Worm (Caenorhabditis elegans) whole organism, midembryonic: ENCODE data around the gene Y43F8B.24.

ENCODE experiments used
- T22C8.4 ChIP-seq: fragments of 200-800 bp; sonication (Bioruptor generic); IDR thresholded peaks from 2 replicates; pipeline ENCODE4 v1.3.6; 2022; ENCODE audit warnings: missing genetic modification characterization, missing compliant biosample characterization
- cog-1 ChIP-seq: sonication (generic microtip); optimal IDR thresholded peaks from 2 replicates; lab custom pipeline; 2016; ENCODE audit warnings: missing genetic modification characterization, missing compliant biosample characterization
- flt-1 ChIP-seq: fragments of 200-800 bp; sonication (Bioruptor generic); IDR thresholded peaks from 2 replicates; pipeline ENCODE4 v1.3.6; 2022; ENCODE audit warnings: missing genetic modification characterization, missing compliant biosample characterization
- klf-2 ChIP-seq: fragments of 200-800 bp; sonication (Bioruptor generic); conservative IDR thresholded peaks from 2 replicates; pipeline ENCODE4 v1.3.6; 2022; ENCODE audit warnings: missing genetic modification reagents, missing genetic modification characterization, missing compliant biosample characterization
- med-1 ChIP-seq: sonication (generic microtip); optimal IDR thresholded peaks from 2 replicates; lab custom pipeline; 2017; ENCODE audit warnings: missing genetic modification characterization, mild to moderate bottlenecking, missing compliant biosample characterization, antibody characterized with exemption, missing genetic modification reagents; ENCODE audit not compliant: insufficient read depth
- ref-1 ChIP-seq: fragments of 200-800 bp; sonication (Bioruptor generic); conservative IDR thresholded peaks from 2 replicates; pipeline ENCODE4 v1.3.6; 2022; ENCODE audit warnings: missing genetic modification reagents, missing genetic modification characterization, missing compliant biosample characterization
- tab-1 ChIP-seq: fragments of 200-800 bp; sonication (Bioruptor generic); IDR thresholded peaks from 2 replicates; pipeline ENCODE4 v1.3.6; 2022; ENCODE audit warnings: missing genetic modification characterization, missing compliant biosample characterization
- ztf-23 ChIP-seq: fragments of 200-800 bp; sonication (Bioruptor generic); IDR thresholded peaks from 2 replicates; pipeline ENCODE4 v1.3.6; 2022; ENCODE audit warnings: missing genetic modification reagents, missing genetic modification characterization, missing compliant biosample characterization
- ztf-29 ChIP-seq: fragments of 200-800 bp; sonication (Bioruptor generic); IDR thresholded peaks from 2 replicates; pipeline ENCODE4 v1.3.6; 2022; ENCODE audit warnings: missing genetic modification reagents, missing genetic modification characterization, missing compliant biosample characterization

The Y43F8B.24 gene

ce11 chrV:19431036-19431435 lies 26.2 kb upstream of the Y43F8B.24 start, which contains the start of gene srw-85:
TSS of gene srw-85 (minus strand) at chrV:19431136.
- TF ChIP-seq ref-1 (GFP tag; lab: Robert Waterston, UW): no peak

ce11 chrV:19432030-19432429 lies 25.2 kb upstream of the Y43F8B.24 start:
- TF ChIP-seq ref-1 (GFP tag; lab: Robert Waterston, UW) (no peak), tab-1 (GFP tag; lab: Robert Waterston, UW) (no peak), ztf-29 (GFP tag; lab: Robert Waterston, UW) (no peak)

- TF ChIP-seq ref-1 (GFP tag; lab: Robert Waterston, UW): no peak
- TF ChIP-seq med-1 (GFP tag; lab: Kevin White, UChicago): no peak
- TF ChIP-seq klf-2 (GFP tag; lab: Robert Waterston, UW): no peak
- no peak for TF ChIP-seq flt-1
- no peak for TF ChIP-seq tab-1 (GFP tag; lab: Robert Waterston, UW)
These were observed 24.2 kb upstream of the Y43F8B.24 start, which contains the start of gene C25F9.11 for ce11 chrV:19432972-19433371. TSS of gene C25F9.11 (minus strand) at chrV:19433072.

- TF ChIP-seq cog-1 (tag; lab: Kevin White, UChicago) (no peak), flt-1 (no peak), ref-1 (GFP tag; lab: Robert Waterston, UW) (no peak), ztf-23 (GFP tag; lab: Robert Waterston, UW) (no peak), tab-1 (GFP tag; lab: Robert Waterston, UW) (no peak), klf-2 (GFP tag; lab: Robert Waterston, UW) (no peak), med-1 (GFP tag; lab: Kevin White, UChicago) (no peak), ztf-29 (GFP tag; lab: Robert Waterston, UW) (no peak), T22C8.4 (GFP tag; lab: Robert Waterston, UW) (no peak)
These were observed 23.3 kb upstream of the Y43F8B.24 start, which contains the start of gene C25F9.16 for ce11 chrV:19433806-19434437. TSS of gene C25F9.16 (plus strand) at chrV:19434387.

- TF ChIP-seq flt-1 (no peak), med-1 (GFP tag; lab: Kevin White, UChicago) (no peak), ref-1 (GFP tag; lab: Robert Waterston, UW) (no peak), ztf-23 (GFP tag; lab: Robert Waterston, UW) (no peak), cog-1 (tag; lab: Kevin White, UChicago) (no peak), ztf-29 (GFP tag; lab: Robert Waterston, UW) (no peak), tab-1 (GFP tag; lab: Robert Waterston, UW) (no peak), T22C8.4 (GFP tag; lab: Robert Waterston, UW) (no peak), klf-2 (GFP tag; lab: Robert Waterston, UW) (no peak)
These were observed 20.9 kb upstream of the Y43F8B.24 start, which contains the start of gene C25F9.14 for ce11 chrV:19436307-19436706. TSS of gene C25F9.14 (plus strand) at chrV:19436484.

- TF ChIP-seq ref-1 (GFP tag; lab: Robert Waterston, UW) (no peak), cog-1 (tag; lab: Kevin White, UChicago) (no peak), tab-1 (GFP tag; lab: Robert Waterston, UW) (no peak), flt-1 (no peak), klf-2 (GFP tag; lab: Robert Waterston, UW) (no peak), ztf-29 (GFP tag; lab: Robert Waterston, UW) (no peak), ztf-23 (GFP tag; lab: Robert Waterston, UW) (no peak), T22C8.4 (GFP tag; lab: Robert Waterston, UW) (no peak), med-1 (GFP tag; lab: Kevin White, UChicago) (no peak)
These were observed 13.6 kb upstream of the Y43F8B.24 start for ce11 chrV:19443599-19443998.

- no peak for TF ChIP-seq flt-1
- no peak for TF ChIP-seq ztf-29 (GFP tag; lab: Robert Waterston, UW)
- TF ChIP-seq tab-1 (GFP tag; lab: Robert Waterston, UW): no peak
- TF ChIP-seq med-1 (GFP tag; lab: Kevin White, UChicago): no peak
- no peak for TF ChIP-seq klf-2 (GFP tag; lab: Robert Waterston, UW)
- no peak for TF ChIP-seq T22C8.4 (GFP tag; lab: Robert Waterston, UW)
- TF ChIP-seq ref-1 (GFP tag; lab: Robert Waterston, UW): no peak
- TF ChIP-seq ztf-23 (GFP tag; lab: Robert Waterston, UW): no peak
- no peak for TF ChIP-seq cog-1 (tag; lab: Kevin White, UChicago)
These were observed 11.8 kb upstream of the Y43F8B.24 start, which contains the start of gene M04C3.1 for ce11 chrV:19445442-19445841. TSS of gene M04C3.1 (minus strand) at chrV:19445605.

ce11 chrV:19448805-19449204 lies 8.4 kb upstream of the Y43F8B.24 start, which contains the start of gene M04C3.2:
TSS of gene M04C3.2 (minus strand) at chrV:19448905.
- no peak for TF ChIP-seq ztf-23 (GFP tag; lab: Robert Waterston, UW)
- no peak for TF ChIP-seq med-1 (GFP tag; lab: Kevin White, UChicago)
- TF ChIP-seq ztf-29 (GFP tag; lab: Robert Waterston, UW): no peak

ce11 chrV:19449544-19449943 lies 7.7 kb upstream of the Y43F8B.24 start, which contains the start of gene M04C3.5:
TSS of gene M04C3.5 (plus strand) at chrV:19449733.
- no peak for TF ChIP-seq cog-1 (tag; lab: Kevin White, UChicago)
- no peak for TF ChIP-seq ref-1 (GFP tag; lab: Robert Waterston, UW)
- no peak for TF ChIP-seq ztf-23 (GFP tag; lab: Robert Waterston, UW)
- TF ChIP-seq ztf-29 (GFP tag; lab: Robert Waterston, UW): no peak
- no peak for TF ChIP-seq flt-1
- TF ChIP-seq klf-2 (GFP tag; lab: Robert Waterston, UW): no peak
- TF ChIP-seq med-1 (GFP tag; lab: Kevin White, UChicago): no peak
- TF ChIP-seq T22C8.4 (GFP tag; lab: Robert Waterston, UW): no peak
- no peak for TF ChIP-seq tab-1 (GFP tag; lab: Robert Waterston, UW)
